Worm (Caenorhabditis elegans): ENCODE results near the gene Y25C1A.14.

The Y25C1A.14 gene

ce11 chrII:3113934-3114333 is 17.2 kb upstream of the Y25C1A.14 start, which contains the start of gene clec-123:
Gene clec-123 (plus strand): TSS chrII:3114234.
- TF ChIP-seq drap-1 (GFP tag; optimal IDR thresholded peaks at IDR 0.05) (no peak), nhr-12 (tag; optimal IDR thresholded peaks at IDR 0.05) (no peak), snpc-4 (tag; optimal IDR thresholded peaks at IDR 0.05) (no peak), nhr-237 (tag; optimal IDR thresholded peaks at IDR 0.05) (no peak), nhr-76 (tag; optimal IDR thresholded peaks at IDR 0.05) (no peak), lsy-2 (tag; optimal IDR thresholded peaks at IDR 0.05) (no peak), ham-2 (GFP tag; optimal IDR thresholded peaks at IDR 0.05) (no peak), unc-62 (GFP tag; optimal IDR thresholded peaks at IDR 0.05) (no peak), sptf-1 (tag; optimal IDR thresholded peaks at IDR 0.05) (no peak), lin-13 (tag; optimal IDR thresholded peaks at IDR 0.05) (no peak), ceh-83 (GFP tag; optimal IDR thresholded peaks at IDR 0.05) (no peak), ceh-39 (tag; optimal IDR thresholded peaks at IDR 0.05) (no peak), blmp-1 (tag; optimal IDR thresholded peaks at IDR 0.05) (no peak), elt-3 (tag; optimal IDR thresholded peaks at IDR 0.05) (no peak), flh-1 (GFP tag; optimal IDR thresholded peaks at IDR 0.05) (no peak), lin-32 (GFP tag; optimal IDR thresholded peaks at IDR 0.05) (no peak), pha-4 (tag; optimal IDR thresholded peaks at IDR 0.05) (no peak), mab-5 (tag; optimal IDR thresholded peaks at IDR 0.05) (no peak)

- TF ChIP-seq ceh-83 (GFP tag; optimal IDR thresholded peaks at IDR 0.05), result no peak
- no peak for TF ChIP-seq mep-1 (tag; optimal IDR thresholded peaks at IDR 0.05)
- TF ChIP-seq sptf-1 (tag; optimal IDR thresholded peaks at IDR 0.05), result no peak
- TF ChIP-seq ztf-11 (tag; optimal IDR thresholded peaks at IDR 0.05), result no peak
- TF ChIP-seq unc-62 (GFP tag; optimal IDR thresholded peaks at IDR 0.05), result no peak
- TF ChIP-seq snpc-4 (tag; optimal IDR thresholded peaks at IDR 0.05), result no peak
- no peak for TF ChIP-seq mls-2 (tag; optimal IDR thresholded peaks at IDR 0.05)
- no peak for TF ChIP-seq nhr-237 (tag; optimal IDR thresholded peaks at IDR 0.05)
- TF ChIP-seq mab-5 (tag; optimal IDR thresholded peaks at IDR 0.05), result no peak
- no peak for TF ChIP-seq tbx-8 (GFP tag; optimal IDR thresholded peaks at IDR 0.05)
Observed at ce11 chrII:3113289-3113688, 16.5 kb upstream of the Y25C1A.14 start.

- TF ChIP-seq M03D4.4 (tag; optimal IDR thresholded peaks at IDR 0.05) (no peak), ztf-11 (tag; optimal IDR thresholded peaks at IDR 0.05) (no peak), lsy-2 (tag; optimal IDR thresholded peaks at IDR 0.05) (no peak), snpc-4 (tag; optimal IDR thresholded peaks at IDR 0.05) (no peak), hlh-1 (tag; optimal IDR thresholded peaks at IDR 0.05) (no peak), ces-1 (GFP tag; optimal IDR thresholded peaks at IDR 0.05) (no peak), sem-2 (GFP tag; optimal IDR thresholded peaks at IDR 0.05) (no peak), lin-13 (tag; optimal IDR thresholded peaks at IDR 0.05) (no peak), ham-2 (GFP tag; optimal IDR thresholded peaks at IDR 0.05) (no peak), nhr-12 (tag; optimal IDR thresholded peaks at IDR 0.05) (no peak), ceh-83 (GFP tag; optimal IDR thresholded peaks at IDR 0.05) (no peak), elt-3 (tag; optimal IDR thresholded peaks at IDR 0.05) (no peak), nhr-76 (tag; optimal IDR thresholded peaks at IDR 0.05) (no peak), nhr-237 (tag; optimal IDR thresholded peaks at IDR 0.05) (no peak)
Observed at ce11 chrII:3112313-3112712, 15.6 kb upstream of the Y25C1A.14 start, which contains the start of gene Y25C1A.2. Gene Y25C1A.2 (plus strand): TSS chrII:3112613.

- no peak for TF ChIP-seq nhr-28 (tag; optimal IDR thresholded peaks at IDR 0.05)
Observed at ce11 chrII:3111147-3111546, 14.4 kb upstream of the Y25C1A.14 start, which contains the start of gene Y25C1A.13. Gene Y25C1A.13 (minus strand): TSS chrII:3111247.

- TF ChIP-seq blmp-1 (tag; optimal IDR thresholded peaks at IDR 0.05) (no peak), M03D4.4 (tag; optimal IDR thresholded peaks at IDR 0.05) (no peak), nhr-237 (tag; optimal IDR thresholded peaks at IDR 0.05) (no peak), nhr-76 (tag; optimal IDR thresholded peaks at IDR 0.05) (no peak), lsy-2 (tag; optimal IDR thresholded peaks at IDR 0.05) (no peak), flh-1 (GFP tag; optimal IDR thresholded peaks at IDR 0.05) (no peak), lin-13 (tag; optimal IDR thresholded peaks at IDR 0.05) (no peak), mls-2 (tag; optimal IDR thresholded peaks at IDR 0.05) (no peak), mep-1 (tag; optimal IDR thresholded peaks at IDR 0.05) (no peak), ham-2 (GFP tag; optimal IDR thresholded peaks at IDR 0.05) (no peak), elt-1 (tag; optimal IDR thresholded peaks at IDR 0.05; ENCODE audit: borderline replicate concordance, insufficient read depth) (no peak), mab-5 (tag; optimal IDR thresholded peaks at IDR 0.05) (no peak), lin-32 (GFP tag; optimal IDR thresholded peaks at IDR 0.05) (no peak), ceh-83 (GFP tag; optimal IDR thresholded peaks at IDR 0.05) (no peak)
Observed at ce11 chrII:3110099-3110498, 13.3 kb upstream of the Y25C1A.14 start.

ce11 chrII:3109533-3109932 is 12.8 kb upstream of the Y25C1A.14 start:
- no peak for TF ChIP-seq drap-1 (GFP tag; optimal IDR thresholded peaks at IDR 0.05)
